Worm (Caenorhabditis elegans) whole organism, young adult: Measurements from ENCODE around the gene zip-10.

Experiments
- egrh-3 ChIP-seq: fragments of 200-800 bp; sonication (Bioruptor generic); IDR thresholded peaks from 2 replicates; pipeline ENCODE4 v1.3.6; 2022; ENCODE audit warnings: missing genetic modification reagents, missing genetic modification characterization, missing compliant biosample characterization
- mes-4 ChIP-seq: sonication (generic microtip); optimal IDR thresholded peaks from 2 replicates; lab custom pipeline; 2016; ENCODE audit warnings: missing genotype, missing genetic modification characterization, missing compliant biosample characterization
- snpc-3.4 ChIP-seq: sonication (generic microtip); optimal IDR thresholded peaks from 2 replicates; lab custom pipeline; 2017; ENCODE audit warnings: missing genetic modification characterization, mild to moderate bottlenecking, missing compliant biosample characterization, antibody characterized with exemption, moderate library complexity, missing genotype, missing genetic modification reagents
- unc-62 ChIP-seq: fragments of 150-350 bp; optimal IDR thresholded peaks from 2 replicates; lab custom pipeline; 2014; ENCODE audit warnings: missing biosample characterization, missing genetic modification reagents, missing genetic modification characterization

DNA sequence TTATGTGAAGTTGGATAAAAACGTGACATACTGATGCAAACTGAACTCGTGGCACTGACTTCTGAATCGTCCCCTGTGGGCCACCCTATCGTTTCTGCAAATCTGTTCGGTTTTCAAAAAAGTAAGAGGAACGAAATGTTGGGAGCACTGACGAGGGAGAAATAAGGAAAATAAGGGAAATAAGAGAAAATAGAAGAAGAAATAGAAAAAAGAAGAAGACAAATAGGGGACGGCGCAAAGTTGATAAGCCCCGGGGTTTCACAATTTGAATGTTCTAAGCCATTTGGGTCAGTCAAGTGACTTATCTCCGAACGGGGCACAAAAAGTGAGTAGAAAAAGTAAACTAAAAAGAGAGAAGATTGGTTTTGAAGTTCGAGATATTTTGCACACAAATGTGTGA is 45.0 kb upstream of the zip-10 start, which contains the start of gene W05E10.5:
- no peak for TF ChIP-seq unc-62
- TF ChIP-seq mes-4 (tag; lab: Kevin White, UChicago), result no peak
- no peak for TF ChIP-seq snpc-3.4 (tag; lab: Kevin White, UChicago)
- no peak for TF ChIP-seq egrh-3 (GFP tag; lab: Robert Waterston, UW)
